Worm (Caenorhabditis elegans) whole organism, young adult: ENCODE measurements around the gene C38H2.2.

Experiments used
- B0019.2 ChIP-seq: fragments of 200-800 bp; sonication (Bioruptor generic); conservative IDR thresholded peaks from 2 replicates; pipeline ENCODE4 v1.3.6; 2022; ENCODE audit warnings: missing genetic modification reagents, missing genetic modification characterization, missing compliant biosample characterization
- B0261.1 ChIP-seq: sonication (generic microtip); optimal IDR thresholded peaks from 2 replicates; lab custom pipeline; 2016; ENCODE audit warnings: mild to moderate bottlenecking, missing genetic modification characterization, moderate library complexity, missing compliant biosample characterization
- C17E4.6 ChIP-seq: fragments of 200-800 bp; sonication (Bioruptor generic); IDR thresholded peaks from 2 replicates; pipeline ENCODE4 v1.3.6; 2022; ENCODE audit warnings: missing genetic modification reagents, missing genetic modification characterization, missing compliant biosample characterization
- F10E7.11 ChIP-seq: sonication (generic microtip); optimal IDR thresholded peaks from 2 replicates; lab custom pipeline; 2017; ENCODE audit warnings: mild to moderate bottlenecking, missing genetic modification characterization, moderate library complexity, missing compliant biosample characterization
- F22D6.2 ChIP-seq: sonication (generic microtip); optimal IDR thresholded peaks from 2 replicates; lab custom pipeline; 2016; ENCODE audit warnings: mild to moderate bottlenecking, missing genetic modification characterization, missing compliant biosample characterization
- K12H6.12 ChIP-seq: fragments of 200-800 bp; sonication (Bioruptor generic); optimal IDR thresholded peaks from 2 replicates; lab custom pipeline; 2018; ENCODE audit warnings: mild to moderate bottlenecking, missing genetic modification characterization, missing compliant biosample characterization
- Y53G8AR.9 ChIP-seq: fragments of 200-800 bp; sonication (Bioruptor generic); conservative IDR thresholded peaks from 2 replicates; pipeline ENCODE4 v1.3.6; 2022; ENCODE audit warnings: missing genetic modification reagents, missing genetic modification characterization, missing compliant biosample characterization
- Y56A3A.18 ChIP-seq: fragments of 200-800 bp; sonication (Bioruptor generic); IDR thresholded peaks from 2 replicates; pipeline ENCODE4 v1.3.6; 2022; ENCODE audit warnings: missing genetic modification reagents, missing genetic modification characterization, missing compliant biosample characterization
- aptf-2 ChIP-seq: fragments of 200-800 bp; sonication (Bioruptor generic); conservative IDR thresholded peaks from 2 replicates; pipeline ENCODE4 v1.3.6; 2022; ENCODE audit warnings: missing genetic modification reagents, missing genetic modification characterization, missing compliant biosample characterization
- aptf-3 ChIP-seq: fragments of 200-800 bp; sonication (Bioruptor generic); IDR thresholded peaks from 2 replicates; pipeline ENCODE4 v1.3.6; 2022; ENCODE audit warnings: missing genetic modification characterization, missing compliant biosample characterization
- athp-1 ChIP-seq: sonication (generic microtip); optimal IDR thresholded peaks from 2 replicates; lab custom pipeline; 2017; ENCODE audit warnings: mild to moderate bottlenecking, missing genetic modification characterization, missing compliant biosample characterization
- ceh-100 ChIP-seq: fragments of 200-800 bp; sonication (Bioruptor generic); IDR thresholded peaks from 2 replicates; pipeline ENCODE4 v1.3.6; 2022; ENCODE audit warnings: missing genetic modification reagents, missing genetic modification characterization, missing compliant biosample characterization
- ceh-27 ChIP-seq: fragments of 200-800 bp; sonication (Bioruptor generic); optimal IDR thresholded peaks from 2 replicates; lab custom pipeline; 2018; ENCODE audit warnings: mild to moderate bottlenecking, missing genetic modification characterization, moderate library complexity, missing compliant biosample characterization
- ceh-40 ChIP-seq: fragments of 200-800 bp; sonication (Bioruptor generic); IDR thresholded peaks from 2 replicates; pipeline ENCODE4 v1.3.6; 2022; ENCODE audit warnings: missing genetic modification characterization, missing compliant biosample characterization
- ceh-58 ChIP-seq: fragments of 200-800 bp; sonication (Bioruptor generic); IDR thresholded peaks from 2 replicates; pipeline ENCODE4 v1.3.6; 2022; ENCODE audit warnings: missing genetic modification characterization, missing compliant biosample characterization
- chd-7 ChIP-seq: sonication (generic microtip); optimal IDR thresholded peaks from 2 replicates; lab custom pipeline; 2016; ENCODE audit warnings: mild to moderate bottlenecking, missing genetic modification characterization, moderate library complexity, missing compliant biosample characterization
- die-1 ChIP-seq: sonication (generic microtip); optimal IDR thresholded peaks from 2 replicates; lab custom pipeline; 2016; ENCODE audit warnings: missing genotype, mild to moderate bottlenecking, missing genetic modification characterization, missing compliant biosample characterization
- dox-1 ChIP-seq: fragments of 200-800 bp; sonication (Bioruptor generic); IDR thresholded peaks from 2 replicates; pipeline ENCODE4 v1.3.6; 2022; ENCODE audit warnings: missing genetic modification reagents, missing genetic modification characterization, missing compliant biosample characterization
- dpff-1 ChIP-seq: sonication (generic microtip); optimal IDR thresholded peaks from 2 replicates; lab custom pipeline; 2017; ENCODE audit warnings: mild to moderate bottlenecking, missing genetic modification characterization, missing compliant biosample characterization
- efl-1 ChIP-seq: fragments of 150-350 bp; optimal IDR thresholded peaks from 2 replicates; lab custom pipeline; 2014; ENCODE audit warnings: missing biosample characterization, missing genetic modification reagents, missing genetic modification characterization
- egrh-3 ChIP-seq: fragments of 200-800 bp; sonication (Bioruptor generic); IDR thresholded peaks from 2 replicates; pipeline ENCODE4 v1.3.6; 2022; ENCODE audit warnings: missing genetic modification reagents, missing genetic modification characterization, missing compliant biosample characterization
- gei-17 ChIP-seq: fragments of 200-800 bp; sonication (Bioruptor generic); optimal IDR thresholded peaks from 2 replicates; lab custom pipeline; 2018; ENCODE audit warnings: mild to moderate bottlenecking, missing genetic modification characterization, missing compliant biosample characterization
- him-1 ChIP-seq: sonication (generic microtip); optimal IDR thresholded peaks from 2 replicates; lab custom pipeline; 2016; ENCODE audit warnings: missing genotype, missing genetic modification reagents, missing genetic modification characterization, missing compliant biosample characterization
- hmg-1.2 ChIP-seq: fragments of 200-800 bp; sonication (Bioruptor generic); IDR thresholded peaks from 2 replicates; pipeline ENCODE4 v1.3.6; 2022; ENCODE audit warnings: missing genetic modification reagents, missing genetic modification characterization, missing compliant biosample characterization
- hrde-1 ChIP-seq: sonication (generic microtip); optimal IDR thresholded peaks from 2 replicates; lab custom pipeline; 2016; ENCODE audit warnings: missing genetic modification characterization, mild to moderate bottlenecking, missing compliant biosample characterization, moderate library complexity, missing genotype, missing genetic modification reagents, borderline replicate concordance
- let-526 ChIP-seq: fragments of 200-800 bp; sonication (Bioruptor generic); IDR thresholded peaks from 2 replicates; pipeline ENCODE4 v1.3.6; 2022; ENCODE audit warnings: missing genetic modification reagents, missing genetic modification characterization, missing compliant biosample characterization
- let-607 ChIP-seq, 2 experiments: fragments of 200-800 bp in 1 of 2; sonication (Bioruptor generic) in 1 of 2; sonication (generic microtip) in 1 of 2; optimal IDR thresholded peaks; 2 replicates each; lab custom pipeline; 2016 to 2018; ENCODE audit warnings: mild to moderate bottlenecking in 2 of 2, missing compliant biosample characterization in 2 of 2, missing genetic modification characterization in 2 of 2, moderate library complexity in 2 of 2, missing genotype in 1 of 2
- lin-26 ChIP-seq: fragments of 200-800 bp; sonication (Bioruptor generic); IDR thresholded peaks from 2 replicates; pipeline ENCODE4 v1.3.6; 2022; ENCODE audit warnings: missing genetic modification reagents, missing genetic modification characterization, missing compliant biosample characterization
- lin-54 ChIP-seq: fragments of 200-800 bp; sonication (Bioruptor generic); optimal IDR thresholded peaks from 2 replicates; lab custom pipeline; 2018; ENCODE audit warnings: mild to moderate bottlenecking, missing genetic modification characterization, missing compliant biosample characterization
- lir-1 ChIP-seq: fragments of 200-800 bp; sonication (Bioruptor generic); conservative IDR thresholded peaks from 2 replicates; pipeline ENCODE4 v1.3.6; 2022; ENCODE audit warnings: missing genetic modification reagents, missing genetic modification characterization, missing compliant biosample characterization
- madf-10 ChIP-seq: sonication (generic microtip); optimal IDR thresholded peaks from 2 replicates; lab custom pipeline; 2016; ENCODE audit warnings: mild to moderate bottlenecking, missing genetic modification characterization, missing compliant biosample characterization
- mcd-1 ChIP-seq: fragments of 200-800 bp; sonication (Bioruptor generic); IDR thresholded peaks from 2 replicates; pipeline ENCODE4 v1.3.6; 2022; ENCODE audit warnings: missing genetic modification reagents, missing genetic modification characterization, missing compliant biosample characterization
- mes-4 ChIP-seq: sonication (generic microtip); optimal IDR thresholded peaks from 2 replicates; lab custom pipeline; 2016; ENCODE audit warnings: missing genotype, missing genetic modification characterization, missing compliant biosample characterization
- nfya-2 ChIP-seq: fragments of 200-800 bp; sonication (Bioruptor generic); IDR thresholded peaks from 2 replicates; pipeline ENCODE4 v1.3.6; 2022; ENCODE audit warnings: missing genetic modification reagents, missing genetic modification characterization, missing compliant biosample characterization
- nhr-27 ChIP-seq: fragments of 200-800 bp; sonication (Bioruptor generic); optimal IDR thresholded peaks from 2 replicates; lab custom pipeline; 2018; ENCODE audit warnings: mild to moderate bottlenecking, missing genetic modification characterization, moderate library complexity, missing compliant biosample characterization
- rec-8 ChIP-seq, 2 experiments: sonication (generic microtip); optimal IDR thresholded peaks; 2 replicates each; lab custom pipeline; 2016; ENCODE audit warnings: mild to moderate bottlenecking in 2 of 2, missing genetic modification characterization in 2 of 2, missing genetic modification reagents in 2 of 2, missing genotype in 2 of 2, missing biosample characterization in 1 of 2, missing compliant biosample characterization in 1 of 2, moderate library complexity in 1 of 2
- repo-1 ChIP-seq: sonication (generic microtip); optimal IDR thresholded peaks from 2 replicates; lab custom pipeline; 2017; ENCODE audit warnings: mild to moderate bottlenecking, missing genetic modification characterization, missing compliant biosample characterization
- snpc-3.4 ChIP-seq: sonication (generic microtip); optimal IDR thresholded peaks from 2 replicates; lab custom pipeline; 2017; ENCODE audit warnings: missing genetic modification characterization, mild to moderate bottlenecking, missing compliant biosample characterization, antibody characterized with exemption, moderate library complexity, missing genotype, missing genetic modification reagents
- unc-130 ChIP-seq: sonication (generic microtip); optimal IDR thresholded peaks from 2 replicates; lab custom pipeline; 2016; ENCODE audit warnings: missing genetic modification reagents, missing genetic modification characterization, missing compliant biosample characterization
- xnd-1 ChIP-seq: sonication (generic microtip); optimal IDR thresholded peaks from 2 replicates; lab custom pipeline; 2016; ENCODE audit warnings: missing genotype, missing genetic modification reagents, missing genetic modification characterization, missing compliant biosample characterization
- zfh-2 ChIP-seq: fragments of 200-800 bp; sonication (Bioruptor generic); conservative IDR thresholded peaks from 2 replicates; pipeline ENCODE4 v1.3.6; 2022; ENCODE audit warnings: missing genetic modification reagents, missing genetic modification characterization, missing compliant biosample characterization
- zim-3 ChIP-seq: sonication (generic microtip); optimal IDR thresholded peaks from 2 replicates; lab custom pipeline; 2017; ENCODE audit warnings: mild to moderate bottlenecking, missing genetic modification characterization, moderate library complexity, missing compliant biosample characterization
- ztf-22 ChIP-seq: fragments of 200-800 bp; sonication (Bioruptor generic); optimal IDR thresholded peaks from 2 replicates; lab custom pipeline; 2018; ENCODE audit warnings: mild to moderate bottlenecking, missing genetic modification characterization, moderate library complexity, missing compliant biosample characterization
- ztf-25 ChIP-seq: fragments of 200-800 bp; sonication (Bioruptor generic); IDR thresholded peaks from 2 replicates; pipeline ENCODE4 v1.3.6; 2022; ENCODE audit warnings: missing genetic modification reagents, missing genetic modification characterization, missing compliant biosample characterization
- ztf-6 ChIP-seq: fragments of 200-800 bp; sonication (Bioruptor generic); IDR thresholded peaks from 2 replicates; pipeline ENCODE4 v1.3.6; 2022; ENCODE audit warnings: missing genetic modification reagents, missing genetic modification characterization, missing compliant biosample characterization

C38H2.2 gene

ce11 chrIII:10398919-10399318 lies 17.3 kb downstream of the C38H2.2 start:
- no peak for TF ChIP-seq Y53G8AR.9
- no peak for TF ChIP-seq unc-130 (GFP tag; lab: Kevin White, UChicago)
- 0 out of 2 replicates have a peak, but pooled peaks have one; percentile 18 for TF ChIP-seq ceh-58
- TF ChIP-seq ztf-22 (GFP tag; lab: Kevin White, UChicago), result no peak
- no peak for TF ChIP-seq madf-10 (tag; lab: Kevin White, UChicago)
- TF ChIP-seq lir-1 (GFP tag; lab: Robert Waterston, UW), result no peak
- no peak for TF ChIP-seq gei-17 (GFP tag; lab: Kevin White, UChicago)
- TF ChIP-seq lin-26 (GFP tag; lab: Robert Waterston, UW), result no peak
- TF ChIP-seq K12H6.12 (tag; lab: Kevin White, UChicago), result no peak
- no peak for TF ChIP-seq hmg-1.2 (GFP tag; lab: Robert Waterston, UW)
- no peak for TF ChIP-seq chd-7
- peak; percentile 61 for TF ChIP-seq zfh-2 (GFP tag; lab: Robert Waterston, UW)
- peak; percentile 32; the same call in 1 of the 2 replicates for TF ChIP-seq egrh-3
- no peak for TF ChIP-seq lin-54 (GFP tag; lab: Kevin White, UChicago)

- TF ChIP-seq rec-8 (tag; optimal IDR thresholded peaks at IDR 0.05; lab: Kevin White, UChicago), result no peak
- TF ChIP-seq chd-7, result peak; percentile 16
- peak; percentile 51; the same call in 1 of the 2 replicates for TF ChIP-seq Y56A3A.18
- TF ChIP-seq Y53G8AR.9, result no peak
- TF ChIP-seq mcd-1 (GFP tag; lab: Robert Waterston, UW), result no peak
- no peak for TF ChIP-seq him-1 (tag; lab: Kevin White, UChicago)
- peak; percentile 38; the same call in 1 of the 2 replicates for TF ChIP-seq zfh-2 (GFP tag; lab: Robert Waterston, UW)
- TF ChIP-seq let-526 (GFP tag; lab: Robert Waterston, UW), result no peak
- TF ChIP-seq, all 124 proteins: peak for 3
These were observed 23.3 kb downstream of the C38H2.2 start, which contains the start of the genes M03C11.3 and chl-1 for ce11 chrIII:10404918-10405317. Gene M03C11.3, plus strand, starts transcription at chrIII:10405070. Gene chl-1, minus strand, starts transcription at chrIII:10405240.

- TF ChIP-seq ceh-100 (GFP tag; lab: Robert Waterston, UW) (peak; percentile 88), F22D6.2 (tag; lab: Kevin White, UChicago) (peak; percentile 63), nhr-27 (no peak), aptf-2 (GFP tag; lab: Robert Waterston, UW) (peak; percentile 54), athp-1 (peak; percentile 97), ceh-40 (GFP tag; lab: Robert Waterston, UW) (no peak), lir-1 (GFP tag; lab: Robert Waterston, UW) (peak; percentile 89), xnd-1 (tag; lab: Kevin White, UChicago) (peak; percentile 82), hrde-1 (tag; lab: Kevin White, UChicago) (peak; percentile 73), let-607 (tag; optimal IDR thresholded peaks at IDR 0.05; lab: Kevin White, UChicago) (peak; percentile 81 to 87), ceh-27 (GFP tag; lab: Kevin White, UChicago) (peak; percentile 92), egrh-3 (peak; percentile 54; the same call in 1 of the 2 replicates), repo-1 (tag; lab: Kevin White, UChicago) (peak; percentile 87), B0019.2 (GFP tag; lab: Robert Waterston, UW) (peak; percentile 97), dpff-1 (tag; lab: Kevin White, UChicago) (no peak), ztf-25 (no peak), nfya-2 (GFP tag; lab: Robert Waterston, UW) (no peak), F10E7.11 (tag; lab: Kevin White, UChicago) (no peak), mes-4 (tag; lab: Kevin White, UChicago) (no peak), die-1 (no peak), aptf-3 (GFP tag; lab: Robert Waterston, UW) (no peak), efl-1 (peak; percentile 81), dox-1 (GFP tag; lab: Robert Waterston, UW) (peak; percentile 99), ztf-6 (no peak), B0261.1 (tag; lab: Kevin White, UChicago) (peak; percentile 4), snpc-3.4 (peak; percentile 78), zim-3 (tag; lab: Kevin White, UChicago) (peak; percentile 16), C17E4.6 (peak; percentile 91)
These were observed 25.7 kb downstream of the C38H2.2 start, which contains the start of gene hat-1 for ce11 chrIII:10407198-10407663. Gene hat-1, minus strand, starts transcription at chrIII:10407248.
